Worm (Caenorhabditis elegans) whole organism, young adult: Measurements from ENCODE around the gene ZK666.2.

ENCODE experiments used
- B0019.2 ChIP-seq: fragments of 200-800 bp; sonication (Bioruptor generic); conservative IDR thresholded peaks from 2 replicates; pipeline ENCODE4 v1.3.6; 2022; ENCODE audit warnings: missing genetic modification reagents, missing genetic modification characterization, missing compliant biosample characterization
- B0035.1 ChIP-seq: sonication (generic microtip); optimal IDR thresholded peaks from 2 replicates; lab custom pipeline; 2016; ENCODE audit warnings: missing genetic modification characterization, mild to moderate bottlenecking, missing compliant biosample characterization, missing genotype, missing genetic modification reagents
- B0261.1 ChIP-seq: sonication (generic microtip); optimal IDR thresholded peaks from 2 replicates; lab custom pipeline; 2016; ENCODE audit warnings: mild to moderate bottlenecking, missing genetic modification characterization, moderate library complexity, missing compliant biosample characterization
- C06A6.2 ChIP-seq: fragments of 200-800 bp; sonication (Bioruptor generic); conservative IDR thresholded peaks from 2 replicates; pipeline ENCODE4 v1.3.6; 2022; ENCODE audit warnings: missing genetic modification characterization, missing compliant biosample characterization
- F10E7.11 ChIP-seq: sonication (generic microtip); optimal IDR thresholded peaks from 2 replicates; lab custom pipeline; 2017; ENCODE audit warnings: mild to moderate bottlenecking, missing genetic modification characterization, moderate library complexity, missing compliant biosample characterization
- F49E8.2 ChIP-seq: sonication (generic microtip); optimal IDR thresholded peaks from 3 replicates; lab custom pipeline; 2017; ENCODE audit warnings: missing genetic modification characterization, mild to moderate bottlenecking, missing compliant biosample characterization, antibody characterized with exemption, moderate library complexity; ENCODE audit not compliant: insufficient read depth
- F55B11.4 ChIP-seq: sonication (generic microtip); optimal IDR thresholded peaks from 2 replicates; lab custom pipeline; 2016; ENCODE audit warnings: missing compliant biosample characterization, missing genetic modification characterization, borderline replicate concordance; ENCODE audit not compliant: insufficient read depth
- F57A8.1 ChIP-seq: fragments of 200-800 bp; sonication (Bioruptor generic); optimal IDR thresholded peaks from 2 replicates; lab custom pipeline; 2018; ENCODE audit warnings: mild to moderate bottlenecking, missing genetic modification characterization, moderate library complexity, missing compliant biosample characterization
- aptf-2 ChIP-seq: fragments of 200-800 bp; sonication (Bioruptor generic); conservative IDR thresholded peaks from 2 replicates; pipeline ENCODE4 v1.3.6; 2022; ENCODE audit warnings: missing genetic modification reagents, missing genetic modification characterization, missing compliant biosample characterization
- attf-5 ChIP-seq: fragments of 200-800 bp; sonication (Bioruptor generic); optimal IDR thresholded peaks from 2 replicates; lab custom pipeline; 2018; ENCODE audit warnings: mild to moderate bottlenecking, missing genetic modification characterization, missing compliant biosample characterization
- bed-1 ChIP-seq: fragments of 200-800 bp; sonication (Bioruptor generic); IDR thresholded peaks from 2 replicates; pipeline ENCODE4 v1.3.6; 2022; ENCODE audit warnings: missing genetic modification reagents, missing genetic modification characterization, missing compliant biosample characterization
- bed-2 ChIP-seq: fragments of 200-800 bp; sonication (Bioruptor generic); IDR thresholded peaks from 2 replicates; pipeline ENCODE4 v1.3.6; 2022; ENCODE audit warnings: missing genetic modification reagents, missing genetic modification characterization, missing compliant biosample characterization
- egl-18 ChIP-seq: fragments of 200-800 bp; sonication (Bioruptor generic); IDR thresholded peaks from 2 replicates; pipeline ENCODE4 v1.3.6; 2022; ENCODE audit warnings: missing genetic modification reagents, missing genetic modification characterization, missing compliant biosample characterization
- fkh-3 ChIP-seq: sonication (generic microtip); optimal IDR thresholded peaks from 2 replicates; lab custom pipeline; 2016; ENCODE audit warnings: mild to moderate bottlenecking, missing genetic modification characterization, missing compliant biosample characterization
- hlh-12 ChIP-seq: sonication (generic microtip); optimal IDR thresholded peaks from 2 replicates; lab custom pipeline; 2016; ENCODE audit warnings: missing genetic modification characterization, missing compliant biosample characterization
- hlh-26 ChIP-seq: fragments of 200-800 bp; sonication (Bioruptor generic); conservative IDR thresholded peaks from 2 replicates; pipeline ENCODE4 v1.3.6; 2022; ENCODE audit warnings: missing genetic modification reagents, missing genetic modification characterization, missing compliant biosample characterization
- hmg-1.2 ChIP-seq: fragments of 200-800 bp; sonication (Bioruptor generic); IDR thresholded peaks from 2 replicates; pipeline ENCODE4 v1.3.6; 2022; ENCODE audit warnings: missing genetic modification reagents, missing genetic modification characterization, missing compliant biosample characterization
- hmg-20 ChIP-seq: fragments of 200-800 bp; sonication (Bioruptor generic); IDR thresholded peaks from 2 replicates; pipeline ENCODE4 v1.3.6; 2022; ENCODE audit warnings: missing genetic modification reagents, missing genetic modification characterization, missing compliant biosample characterization
- lin-35 ChIP-seq, 3 experiments: fragments of 150-350 bp in 2 of 3; sonication (generic microtip) in 1 of 3; optimal IDR thresholded peaks; 2 replicates each; lab custom pipeline; 2014 to 2018; ENCODE audit warnings: missing biosample characterization in 3 of 3, missing genetic modification characterization in 3 of 3, missing genetic modification reagents in 3 of 3
- lsl-1 ChIP-seq: fragments of 200-800 bp; sonication (Bioruptor generic); optimal IDR thresholded peaks from 2 replicates; lab custom pipeline; 2018; ENCODE audit warnings: mild to moderate bottlenecking, missing genetic modification characterization, moderate library complexity, missing compliant biosample characterization
- lsy-27 ChIP-seq: sonication (generic microtip); optimal IDR thresholded peaks from 2 replicates; lab custom pipeline; 2017; ENCODE audit warnings: missing genetic modification characterization, mild to moderate bottlenecking, missing compliant biosample characterization, antibody characterized with exemption, missing genotype, borderline replicate concordance; ENCODE audit not compliant: insufficient read depth
- madf-3 ChIP-seq: fragments of 200-800 bp; sonication (Bioruptor generic); IDR thresholded peaks from 2 replicates; pipeline ENCODE4 v1.3.6; 2022; ENCODE audit warnings: missing genetic modification reagents, missing genetic modification characterization, missing compliant biosample characterization
- mxl-1 ChIP-seq: sonication (generic microtip); optimal IDR thresholded peaks from 2 replicates; lab custom pipeline; 2016; ENCODE audit warnings: missing genetic modification characterization, missing compliant biosample characterization
- nhr-120 ChIP-seq: fragments of 200-800 bp; sonication (Bioruptor generic); IDR thresholded peaks from 2 replicates; pipeline ENCODE4 v1.3.6; 2022; ENCODE audit warnings: missing genetic modification characterization, missing compliant biosample characterization
- nhr-80 ChIP-seq: sonication (generic microtip); optimal IDR thresholded peaks from 2 replicates; lab custom pipeline; 2016; ENCODE audit warnings: missing genetic modification characterization, missing compliant biosample characterization
- rcor-1 ChIP-seq: fragments of 200-800 bp; sonication (Bioruptor generic); IDR thresholded peaks from 2 replicates; pipeline ENCODE4 v1.3.6; 2022; ENCODE audit warnings: missing genetic modification reagents, missing genetic modification characterization, missing compliant biosample characterization
- sea-2 ChIP-seq: fragments of 200-800 bp; sonication (Bioruptor generic); IDR thresholded peaks from 2 replicates; pipeline ENCODE4 v1.3.6; 2022; ENCODE audit warnings: missing genetic modification characterization, missing compliant biosample characterization
- snpc-1.1 ChIP-seq: sonication (generic microtip); optimal IDR thresholded peaks from 2 replicates; lab custom pipeline; 2017; ENCODE audit warnings: missing genetic modification characterization, mild to moderate bottlenecking, missing compliant biosample characterization, antibody characterized with exemption, moderate library complexity, missing genotype, missing genetic modification reagents; ENCODE audit not compliant: insufficient read depth
- snpc-4 ChIP-seq, 5 experiments: fragments of 150-350 bp in 1 of 5; sonication (generic microtip) in 4 of 5; optimal IDR thresholded peaks; 2 replicates each; lab custom pipeline; 2014 to 2018; ENCODE audit warnings: missing genetic modification characterization in 5 of 5, missing biosample characterization in 3 of 5, antibody characterized with exemption in 2 of 5, mild to moderate bottlenecking in 2 of 5, missing compliant biosample characterization in 2 of 5, missing genotype in 2 of 5, moderate library complexity in 2 of 5, missing genetic modification reagents in 1 of 5
- somi-1 ChIP-seq: fragments of 200-800 bp; sonication (Bioruptor generic); optimal IDR thresholded peaks from 2 replicates; lab custom pipeline; 2018; ENCODE audit warnings: mild to moderate bottlenecking, missing genetic modification characterization, missing compliant biosample characterization
- sptf-2 ChIP-seq: fragments of 200-800 bp; sonication (Bioruptor generic); optimal IDR thresholded peaks from 2 replicates; lab custom pipeline; 2018; ENCODE audit warnings: mild to moderate bottlenecking, missing genetic modification characterization, missing compliant biosample characterization
- tbp1 ChIP-seq: fragments of 200-800 bp; sonication (Bioruptor generic); optimal IDR thresholded peaks from 2 replicates; lab custom pipeline; 2018; ENCODE audit warnings: mild to moderate bottlenecking, missing genetic modification characterization, missing compliant biosample characterization
- tbx-9 ChIP-seq: sonication (generic microtip); optimal IDR thresholded peaks from 2 replicates; lab custom pipeline; 2016; ENCODE audit warnings: borderline replicate concordance, missing genetic modification characterization, inconsistent platforms, missing compliant biosample characterization
- tlf-1 ChIP-seq: fragments of 200-800 bp; sonication (Bioruptor generic); optimal IDR thresholded peaks from 2 replicates; lab custom pipeline; 2018; ENCODE audit warnings: mild to moderate bottlenecking, missing genetic modification characterization, missing compliant biosample characterization
- unc-130 ChIP-seq: sonication (generic microtip); optimal IDR thresholded peaks from 2 replicates; lab custom pipeline; 2016; ENCODE audit warnings: missing genetic modification reagents, missing genetic modification characterization, missing compliant biosample characterization
- ztf-22 ChIP-seq: fragments of 200-800 bp; sonication (Bioruptor generic); optimal IDR thresholded peaks from 2 replicates; lab custom pipeline; 2018; ENCODE audit warnings: mild to moderate bottlenecking, missing genetic modification characterization, moderate library complexity, missing compliant biosample characterization
- ztf-25 ChIP-seq: fragments of 200-800 bp; sonication (Bioruptor generic); IDR thresholded peaks from 2 replicates; pipeline ENCODE4 v1.3.6; 2022; ENCODE audit warnings: missing genetic modification reagents, missing genetic modification characterization, missing compliant biosample characterization
- ztf-26 ChIP-seq: sonication (generic microtip); optimal IDR thresholded peaks from 2 replicates; lab custom pipeline; 2017; ENCODE audit warnings: missing genetic modification characterization, missing compliant biosample characterization
- ztf-3 ChIP-seq: fragments of 200-800 bp; sonication (Bioruptor generic); optimal IDR thresholded peaks from 2 replicates; lab custom pipeline; 2018; ENCODE audit warnings: mild to moderate bottlenecking, missing genetic modification characterization, missing compliant biosample characterization

Gene ZK666.2

ce11 chrII:10480043-10480442 lies 8.4 kb upstream of the ZK666.2 start:
- TF ChIP-seq lsl-1 (GFP tag; lab: Kevin White, UChicago) (no peak), hlh-12 (tag; lab: Kevin White, UChicago) (no peak), F55B11.4 (tag; lab: Kevin White, UChicago) (no peak), somi-1 (no peak), snpc-1.1 (no peak), fkh-3 (tag; lab: Kevin White, UChicago) (no peak), sptf-2 (GFP tag; lab: Kevin White, UChicago) (no peak), C06A6.2 (GFP tag; lab: Robert Waterston, UW) (no peak), sea-2 (GFP tag; lab: Robert Waterston, UW) (no peak), B0261.1 (tag; lab: Kevin White, UChicago) (no peak), ztf-22 (GFP tag; lab: Kevin White, UChicago) (no peak), bed-2 (GFP tag; lab: Robert Waterston, UW) (no peak), nhr-120 (GFP tag; lab: Robert Waterston, UW) (no peak), nhr-80 (tag; lab: Kevin White, UChicago) (no peak), lin-35 (GFP tag; optimal IDR thresholded peaks at IDR 0.05; lab: Kevin White, UChicago) (no peak)
- TF ChIP-seq, all 124 proteins: peak for 0

DNA sequence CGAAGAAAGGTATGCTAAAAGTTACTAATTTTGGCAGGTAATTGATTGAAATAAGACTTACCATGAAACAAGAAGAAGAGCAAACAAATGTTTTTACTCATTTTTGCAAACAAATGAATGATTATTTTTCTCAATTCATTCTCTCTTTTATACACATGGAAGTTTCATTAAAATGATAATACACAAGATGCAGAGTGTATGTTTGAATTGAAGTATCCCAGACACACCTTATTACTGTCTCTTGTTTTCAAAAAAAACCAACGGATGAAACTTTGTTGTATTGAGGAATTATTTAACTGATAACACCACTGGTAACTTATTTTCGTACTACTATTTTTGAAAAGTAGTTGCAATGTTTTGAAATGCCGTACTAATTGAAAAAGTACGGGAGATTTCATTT lies 7.7 kb upstream of the ZK666.2 start, which contains the start of gene clec-59:
Gene clec-59, minus strand, starts transcription at position 101 of the 400 bp plus-strand sequence.
- TF ChIP-seq B0019.2 (no peak), egl-18 (GFP tag; lab: Robert Waterston, UW) (no peak), hmg-20 (GFP tag; lab: Robert Waterston, UW) (no peak), ztf-26 (tag; lab: Kevin White, UChicago) (no peak), F10E7.11 (tag; lab: Kevin White, UChicago) (no peak)
- TF ChIP-seq, all 124 proteins: peak for 0

ce11 chrII:10476959-10477358 lies 5.3 kb upstream of the ZK666.2 start, which contains the start of gene ZK666.4:
Gene ZK666.4 (plus strand): TSS chrII:10477259.
- TF ChIP-seq tlf-1 (GFP tag; lab: Kevin White, UChicago) (no peak), nhr-80 (tag; lab: Kevin White, UChicago) (no peak), hlh-26 (GFP tag; lab: Robert Waterston, UW) (no peak), F57A8.1 (GFP tag; lab: Kevin White, UChicago) (no peak), madf-3 (GFP tag; lab: Robert Waterston, UW) (no peak), lsl-1 (GFP tag; lab: Kevin White, UChicago) (no peak), ztf-25 (GFP tag; lab: Robert Waterston, UW) (no peak), hlh-12 (tag; lab: Kevin White, UChicago) (no peak), hmg-1.2 (no peak), sptf-2 (GFP tag; lab: Kevin White, UChicago) (no peak)

ce11 chrII:10476039-10476438 lies 4.3 kb upstream of the ZK666.2 start, which contains the start of gene clec-58:
Gene clec-58 (minus strand): TSS chrII:10476139.
- TF ChIP-seq aptf-2 (GFP tag; lab: Robert Waterston, UW) (no peak), mxl-1 (tag; lab: Kevin White, UChicago) (no peak), snpc-4 (GFP tag; optimal IDR thresholded peaks at IDR 0.05; lab: Kevin White, UChicago) (no peak), snpc-4 (tag; optimal IDR thresholded peaks at IDR 0.05; lab: Kevin White, UChicago) (no peak), lsy-27 (tag; lab: Kevin White, UChicago) (no peak), ztf-3 (GFP tag; lab: Kevin White, UChicago) (no peak), bed-1 (GFP tag; lab: Robert Waterston, UW) (no peak), attf-5 (no peak), unc-130 (GFP tag; lab: Kevin White, UChicago) (no peak), somi-1 (no peak), B0035.1 (tag; lab: Kevin White, UChicago) (no peak), tbp1 (GFP tag; lab: Kevin White, UChicago) (no peak), rcor-1 (GFP tag; lab: Robert Waterston, UW) (no peak), tbx-9 (tag; lab: Kevin White, UChicago) (no peak), F49E8.2 (no peak)
